Fruit fly (Drosophila melanogaster) whole organism, embryonic: Measurements from ENCODE around the gene Eip75B.

Experiments
- Adf1 ChIP-seq: fragments of 200-800 bp; sonication (Bioruptor generic); IDR thresholded peaks from 2 replicates; pipeline ENCODE4 v1.3.6; 2022; ENCODE audit warnings: missing biosample characterization, missing genetic modification characterization
- B-H2 ChIP-seq: fragments of 200-800 bp; sonication (Bioruptor generic); optimal IDR thresholded peaks from 2 replicates; lab custom pipeline; 2018; ENCODE audit warnings: missing biosample characterization, mild to moderate bottlenecking, missing genetic modification characterization
- CG11085 ChIP-seq: fragments of 200-800 bp; sonication (Bioruptor generic); IDR thresholded peaks from 2 replicates; pipeline ENCODE4 v1.3.6; 2022; ENCODE audit warnings: missing biosample characterization, missing genetic modification characterization
- CG12071 ChIP-seq: fragments of 200-800 bp; sonication (Bioruptor generic); optimal IDR thresholded peaks from 3 replicates; lab custom pipeline; 2018; ENCODE audit warnings: missing biosample characterization, mild to moderate bottlenecking, missing genetic modification characterization
- CG13424 ChIP-seq: fragments of 200-800 bp; sonication (Bioruptor generic); optimal IDR thresholded peaks from 2 replicates; lab custom pipeline; 2019; ENCODE audit warnings: missing biosample characterization, mild to moderate bottlenecking, missing genetic modification characterization, moderate library complexity
- CG13775 ChIP-seq: fragments of 200-800 bp; sonication (Bioruptor generic); optimal IDR thresholded peaks from 3 replicates; lab custom pipeline; 2017; ENCODE audit warnings: missing biosample characterization, mild to moderate bottlenecking, missing genetic modification characterization
- CG14441 ChIP-seq: fragments of 200-800 bp; sonication (Bioruptor generic); IDR thresholded peaks from 2 replicates; pipeline ENCODE4 v1.3.6; 2022; ENCODE audit warnings: missing biosample characterization, missing genetic modification characterization
- CG15073 ChIP-seq: fragments of 200-800 bp; sonication (Bioruptor generic); optimal IDR thresholded peaks from 2 replicates; lab custom pipeline; 2016; ENCODE audit warnings: missing biosample characterization, missing genetic modification characterization
- CG15601 ChIP-seq: fragments of 200-800 bp; sonication (Bioruptor generic); optimal IDR thresholded peaks from 3 replicates; lab custom pipeline; 2019; ENCODE audit warnings: missing biosample characterization, mild to moderate bottlenecking, missing genetic modification characterization, moderate library complexity
- CG2116 ChIP-seq: fragments of 200-800 bp; sonication (Bioruptor generic); optimal IDR thresholded peaks from 3 replicates; lab custom pipeline; 2018; ENCODE audit warnings: missing biosample characterization, mild to moderate bottlenecking, missing genetic modification characterization
- CG30431 ChIP-seq: fragments of 200-800 bp; sonication (Bioruptor generic); optimal IDR thresholded peaks from 2 replicates; lab custom pipeline; 2017; ENCODE audit warnings: missing biosample characterization, missing genetic modification characterization
- CG31224 ChIP-seq: fragments of 200-800 bp; sonication (Bioruptor generic); IDR thresholded peaks from 2 replicates; pipeline ENCODE4 v1.3.6; 2022; ENCODE audit warnings: missing biosample characterization, missing genetic modification characterization
- CG3726 ChIP-seq: fragments of 200-800 bp; sonication (Bioruptor generic); IDR thresholded peaks from 3 replicates; pipeline ENCODE4, ENCODE4 v1.3.6; 2022; ENCODE audit warnings: missing biosample characterization, missing genetic modification characterization
- CG6272 ChIP-seq: fragments of 200-800 bp; sonication (Bioruptor generic); IDR thresholded peaks from 2 replicates; pipeline ENCODE4 v1.3.6; 2022; ENCODE audit warnings: missing biosample characterization, missing genetic modification characterization
- CG8388 ChIP-seq: fragments of 200-800 bp; sonication (Bioruptor generic); optimal IDR thresholded peaks from 2 replicates; lab custom pipeline; 2019; ENCODE audit warnings: missing biosample characterization, mild to moderate bottlenecking, missing genetic modification characterization, moderate library complexity
- CG8478 ChIP-seq: fragments of >200 bp; optimal IDR thresholded peaks from 2 replicates; lab custom pipeline; 2018
- CG9215 ChIP-seq: fragments of 200-800 bp; sonication (Bioruptor generic); IDR thresholded peaks from 2 replicates; pipeline ENCODE4 v1.3.6; 2022; ENCODE audit warnings: missing biosample characterization, missing genetic modification characterization
- CG9437 ChIP-seq: fragments of 200-800 bp; sonication (Bioruptor generic); optimal IDR thresholded peaks from 2 replicates; lab custom pipeline; 2018; ENCODE audit warnings: missing biosample characterization, mild to moderate bottlenecking, missing genetic modification characterization
- CG9797 ChIP-seq: fragments of 200-800 bp; sonication (Bioruptor generic); optimal IDR thresholded peaks from 3 replicates; lab custom pipeline; 2018; ENCODE audit warnings: missing biosample characterization, mild to moderate bottlenecking, missing genetic modification characterization
- CHES-1-like ChIP-seq: fragments of 200-800 bp; sonication (Bioruptor generic); optimal IDR thresholded peaks from 2 replicates; lab custom pipeline; 2016; ENCODE audit warnings: missing biosample characterization, missing genetic modification characterization
- CTCF ChIP-seq: fragments of 200-800 bp; sonication (Bioruptor generic); optimal IDR thresholded peaks from 2 replicates; lab custom pipeline; 2017; ENCODE audit warnings: missing biosample characterization, mild to moderate bottlenecking, missing genetic modification characterization, moderate library complexity
- Deaf1 ChIP-seq: fragments of 200-800 bp; optimal IDR thresholded peaks from 3 replicates; lab custom pipeline; 2019; ENCODE audit warnings: missing biosample characterization, mild to moderate bottlenecking, missing genetic modification characterization, moderate library complexity
- Dek ChIP-seq: fragments of 200-800 bp; sonication (Bioruptor generic); optimal IDR thresholded peaks from 3 replicates; lab custom pipeline; 2019; ENCODE audit warnings: missing biosample characterization, mild to moderate bottlenecking, missing genetic modification characterization, moderate library complexity
- Dip3 ChIP-seq: fragments of 200-800 bp; sonication (Bioruptor generic); optimal IDR thresholded peaks from 3 replicates; lab custom pipeline; 2016; ENCODE audit warnings: missing biosample characterization, missing genetic modification characterization
- Eip74EF ChIP-seq, 2 experiments: fragments of 200-800 bp in 1 of 2; fragments of >200 bp in 1 of 2; sonication (Bioruptor generic) in 1 of 2; optimal IDR thresholded peaks; 2 replicates each; lab custom pipeline; 2017 to 2019; ENCODE audit warnings: missing biosample characterization in 2 of 2, missing genetic modification characterization in 2 of 2, mild to moderate bottlenecking in 1 of 2, moderate library complexity in 1 of 2
- Ets65A ChIP-seq: fragments of 200-800 bp; sonication (Bioruptor generic); peaks from one replicate; lab custom pipeline; 2016; ENCODE audit warnings: missing biosample characterization, missing genetic modification characterization
- HHEX ChIP-seq: fragments of 200-800 bp; sonication (Bioruptor generic); optimal IDR thresholded peaks from 3 replicates; lab custom pipeline; 2017; ENCODE audit warnings: missing biosample characterization, mild to moderate bottlenecking, missing genetic modification characterization, missing genetic modification reagents
- Hmx ChIP-seq: fragments of 200-800 bp; sonication (Bioruptor generic); optimal IDR thresholded peaks from 2 replicates; lab custom pipeline; 2016; ENCODE audit warnings: missing biosample characterization, missing genetic modification characterization
- MESR4 ChIP-seq: fragments of 200-800 bp; sonication (Bioruptor generic); optimal IDR thresholded peaks from 2 replicates; lab custom pipeline; 2018; ENCODE audit warnings: missing biosample characterization, mild to moderate bottlenecking, missing genetic modification characterization, moderate library complexity
- Max ChIP-seq: fragments of 200-800 bp; sonication (Bioruptor generic); optimal IDR thresholded peaks from 2 replicates; lab custom pipeline; 2016; ENCODE audit warnings: missing biosample characterization, mild to moderate bottlenecking, missing genetic modification characterization
- Mes4 ChIP-seq: fragments of 200-800 bp; sonication (Bioruptor generic); optimal IDR thresholded peaks from 2 replicates; lab custom pipeline; 2016; ENCODE audit warnings: missing biosample characterization, missing genetic modification characterization
- NC2β ChIP-seq: fragments of 200-800 bp; sonication (Bioruptor generic); optimal IDR thresholded peaks from 2 replicates; lab custom pipeline; 2016; ENCODE audit warnings: missing biosample characterization, missing genetic modification characterization
- Opbp ChIP-seq: fragments of 200-800 bp; sonication (Bioruptor generic); IDR thresholded peaks from 3 replicates; pipeline ENCODE4 v1.3.6; 2022; ENCODE audit warnings: missing biosample characterization, missing genetic modification characterization; ENCODE audit not compliant: partially characterized antibody
- Side ChIP-seq: fragments of 200-800 bp; sonication (Bioruptor generic); optimal IDR thresholded peaks from 2 replicates; lab custom pipeline; 2016; ENCODE audit warnings: missing biosample characterization, missing genetic modification characterization
- Ssrp ChIP-seq: fragments of 200-800 bp; sonication (Bioruptor generic); optimal IDR thresholded peaks from 2 replicates; lab custom pipeline; 2018; ENCODE audit warnings: missing biosample characterization, mild to moderate bottlenecking, missing genetic modification characterization, moderate library complexity
- Stat92E ChIP-seq, 3 experiments: fragments of >200 bp in 2 of 3; fragments of 200-800 bp in 1 of 3; sonication (Bioruptor generic) in 1 of 3; optimal IDR thresholded peaks; 2 replicates each; lab custom pipeline; 2017 to 2019; ENCODE audit warnings: missing biosample characterization in 3 of 3, missing genetic modification characterization in 3 of 3, mild to moderate bottlenecking in 1 of 3, moderate library complexity in 1 of 3
- Taf1 ChIP-seq: fragments of 200-800 bp; sonication (Bioruptor generic); IDR thresholded peaks from 2 replicates; pipeline ENCODE4 v1.3.6; 2022; ENCODE audit warnings: missing biosample characterization, missing genetic modification characterization
- Xbp1 ChIP-seq: fragments of 200-800 bp; sonication (Bioruptor generic); optimal IDR thresholded peaks from 3 replicates; lab custom pipeline; 2016; ENCODE audit warnings: missing biosample characterization, mild to moderate bottlenecking, missing genetic modification characterization
- ara ChIP-seq: fragments of 200-800 bp; sonication (Bioruptor generic); IDR thresholded peaks from 2 replicates; pipeline ENCODE4 v1.3.6; 2022; ENCODE audit warnings: missing biosample characterization, missing genetic modification characterization
- bowl ChIP-seq: fragments of 200-800 bp; sonication (Bioruptor generic); IDR thresholded peaks from 2 replicates; pipeline ENCODE4 v1.3.6; 2022; ENCODE audit warnings: missing biosample characterization, missing genetic modification characterization
- cas ChIP-seq: fragments of 200-800 bp; sonication (Bioruptor generic); IDR thresholded peaks from 2 replicates; pipeline ENCODE4 v1.3.6; 2022; ENCODE audit warnings: missing biosample characterization, missing genetic modification characterization
- caup ChIP-seq: fragments of 200-800 bp; sonication (Bioruptor generic); optimal IDR thresholded peaks from 3 replicates; lab custom pipeline; 2017; ENCODE audit warnings: missing biosample characterization, mild to moderate bottlenecking, missing genetic modification characterization, moderate library complexity; ENCODE audit not compliant: severe bottlenecking
- eve ChIP-seq, 2 experiments: fragments of >200 bp; optimal IDR thresholded peaks; 2 replicates each; lab custom pipeline; 2017; ENCODE audit warnings: missing biosample characterization in 2 of 2, missing genetic modification characterization in 2 of 2
- grau ChIP-seq: fragments of 200-800 bp; optimal IDR thresholded peaks from 3 replicates; lab custom pipeline; 2019; ENCODE audit warnings: missing biosample characterization, mild to moderate bottlenecking, missing genetic modification characterization, moderate library complexity
- gro ChIP-seq: fragments of 200-800 bp; sonication (Bioruptor generic); optimal IDR thresholded peaks from 2 replicates; lab custom pipeline; 2016; ENCODE audit warnings: missing biosample characterization, missing genetic modification characterization
- gt ChIP-seq: fragments of 200-800 bp; sonication (Bioruptor generic); IDR thresholded peaks from 2 replicates; pipeline ENCODE4 v1.3.6; 2022; ENCODE audit warnings: missing biosample characterization, missing genetic modification characterization
- inv ChIP-seq: fragments of 200-800 bp; sonication (Bioruptor generic); IDR thresholded peaks from 2 replicates; pipeline ENCODE4 v1.3.6; 2022; ENCODE audit warnings: missing biosample characterization, missing genetic modification characterization; ENCODE audit not compliant: partially characterized antibody
- kni ChIP-seq: fragments of 200-800 bp; sonication (Bioruptor generic); optimal IDR thresholded peaks from 3 replicates; lab custom pipeline; 2017; ENCODE audit warnings: mild to moderate bottlenecking, missing biosample characterization, missing genetic modification reagents, missing genetic modification characterization
- onecut ChIP-seq: fragments of 200-800 bp; sonication (Bioruptor generic); IDR thresholded peaks from 2 replicates; pipeline ENCODE4 v1.3.6; 2022; ENCODE audit warnings: missing biosample characterization, missing genetic modification characterization
- phol ChIP-seq: fragments of 200-800 bp; sonication (Bioruptor generic); optimal IDR thresholded peaks from 3 replicates; lab custom pipeline; 2018; ENCODE audit warnings: missing biosample characterization, mild to moderate bottlenecking, missing genetic modification characterization, moderate library complexity
- pros ChIP-seq: fragments of 200-800 bp; sonication (Bioruptor generic); optimal IDR thresholded peaks from 3 replicates; lab custom pipeline; 2019; ENCODE audit warnings: missing biosample characterization, mild to moderate bottlenecking, missing genetic modification characterization, moderate library complexity
- seq ChIP-seq: fragments of 200-800 bp; sonication (Bioruptor generic); IDR thresholded peaks from 2 replicates; pipeline ENCODE4 v1.3.6; 2022; ENCODE audit warnings: missing biosample characterization, missing genetic modification characterization
- wek ChIP-seq: fragments of 200-800 bp; sonication (Bioruptor generic); optimal IDR thresholded peaks from 3 replicates; lab custom pipeline; 2018; ENCODE audit warnings: missing biosample characterization, mild to moderate bottlenecking, missing genetic modification characterization, moderate library complexity

Gene Eip75B

dm6 chr3L:18112669-18113068, 48.2 kb upstream of the Eip75B start, which contains the start of the genes CG32195 and CG7341 (continued):
- TF ChIP-seq phol, result no peak
- TF ChIP-seq B-H2 (GFP tag; lab: Kevin White, UChicago), result no peak
- TF ChIP-seq Adf1 (GFP tag; lab: Robert Waterston, UW), result no peak
- TF ChIP-seq Hmx, result no peak
- TF ChIP-seq CG6272, result no peak
- TF ChIP-seq gt (GFP tag; lab: Robert Waterston, UW), result no peak
- TF ChIP-seq Deaf1 (tag; lab: Kevin White, UChicago), result no peak
- TF ChIP-seq CG15601, result peak; percentile 21
- no peak for TF ChIP-seq caup
- TF ChIP-seq CTCF (GFP tag; lab: Kevin White, UChicago), result peak; percentile 29
- TF ChIP-seq CG14441, result no peak
- no peak for TF ChIP-seq CG8388 (GFP tag; lab: Kevin White, UChicago)
- TF ChIP-seq CG13424 (tag; lab: Kevin White, UChicago), result no peak
- TF ChIP-seq Side (GFP tag; lab: Kevin White, UChicago), result no peak
- no peak for TF ChIP-seq ara (GFP tag; lab: Robert Waterston, UW)
- TF ChIP-seq Xbp1 (GFP tag; lab: Kevin White, UChicago), result no peak
- TF ChIP-seq seq, result no peak
- no peak for TF ChIP-seq cas
- no peak for TF ChIP-seq CG12071 (GFP tag; lab: Kevin White, UChicago)
- TF ChIP-seq Mes4 (GFP tag; lab: Kevin White, UChicago), result no peak
- no peak for TF ChIP-seq kni (GFP tag; lab: Kevin White, UChicago)
- TF ChIP-seq CG9215 (GFP tag; lab: Robert Waterston, UW), result no peak
- TF ChIP-seq Ssrp, result no peak
- TF ChIP-seq CG3726 (GFP tag; lab: Robert Waterston, UW), result no peak
- TF ChIP-seq Max (GFP tag; lab: Kevin White, UChicago), result no peak
- TF ChIP-seq Opbp (GFP tag; lab: Robert Waterston, UW), result peak; percentile 60; the same call in 2 of the 3 replicates
- TF ChIP-seq bowl (GFP tag; lab: Robert Waterston, UW), result no peak
- TF ChIP-seq CHES-1-like (GFP tag; lab: Kevin White, UChicago), result no peak
- no peak for TF ChIP-seq pros (GFP tag; lab: Kevin White, UChicago)
- TF ChIP-seq Stat92E (GFP tag; optimal IDR thresholded peaks at IDR 0.05; lab: Kevin White, UChicago), result peak in 1 of 3 experiments; percentile 8
- TF ChIP-seq CG30431, result no peak
- TF ChIP-seq onecut (GFP tag; lab: Robert Waterston, UW), result no peak
- TF ChIP-seq CG15073 (GFP tag; lab: Kevin White, UChicago), result no peak
- TF ChIP-seq Taf1 (GFP tag; lab: Robert Waterston, UW), result no peak
- no peak for TF ChIP-seq CG13775 (GFP tag; lab: Kevin White, UChicago)
- TF ChIP-seq Dek (tag; lab: Kevin White, UChicago), result no peak
- no peak for TF ChIP-seq Eip74EF (GFP tag; optimal IDR thresholded peaks at IDR 0.05; lab: Kevin White, UChicago)
- no peak for TF ChIP-seq gro
- no peak for TF ChIP-seq MESR4 (GFP tag; lab: Kevin White, UChicago)
- no peak for TF ChIP-seq wek (GFP tag; lab: Kevin White, UChicago)
- TF ChIP-seq CG9797 (GFP tag; lab: Kevin White, UChicago), result no peak
- no peak for TF ChIP-seq eve (GFP tag; optimal IDR thresholded peaks at IDR 0.05; lab: Kevin White, UChicago)
- TF ChIP-seq HHEX (GFP tag; lab: Kevin White, UChicago), result no peak
- TF ChIP-seq Dip3, result no peak
- TF ChIP-seq CG2116 (GFP tag; lab: Kevin White, UChicago), result peak; percentile 76
- TF ChIP-seq CG31224 (GFP tag; lab: Robert Waterston, UW), result no peak
- 0 out of 2 replicates have a peak, but pooled peaks have one; percentile 32 for TF ChIP-seq inv (GFP tag; lab: Robert Waterston, UW)
- TF ChIP-seq CG11085 (GFP tag; lab: Robert Waterston, UW), result no peak
- TF ChIP-seq CG8478 (lab: Kevin White, UChicago), result no peak
- TF ChIP-seq Ets65A (GFP tag; lab: Kevin White, UChicago), result no peak
- no peak for TF ChIP-seq CG9437 (GFP tag; lab: Kevin White, UChicago)
- TF ChIP-seq NC2β (GFP tag; lab: Kevin White, UChicago), result no peak
- no peak for TF ChIP-seq grau (tag; lab: Kevin White, UChicago)
